Fruit fly (Drosophila melanogaster) whole organism, wandering third instar larva: ENCODE data around the gene aay.

Source experiments
- Hr78 ChIP-seq: fragments of >200 bp; optimal IDR thresholded peaks from 2 replicates; lab custom pipeline; 2017; ENCODE audit warnings: missing biosample characterization, missing genetic modification characterization
- br ChIP-seq: fragments of 200-800 bp; sonication (Bioruptor generic); optimal IDR thresholded peaks from 2 replicates; lab custom pipeline; 2016; ENCODE audit warnings: missing biosample characterization, missing genetic modification characterization
- jim ChIP-seq: fragments of 175-275, 200-325 bp; sonication (Bioruptor generic); optimal IDR thresholded peaks from 2 replicates; lab custom pipeline; 2016; ENCODE audit warnings: missing biosample characterization, mild to moderate bottlenecking, missing genetic modification characterization

- TF ChIP-seq Hr78 (GFP tag; lab: Kevin White, UChicago) = no peak
- TF ChIP-seq br = no peak
- no peak for TF ChIP-seq jim (GFP tag; lab: Kevin White, UChicago)
Measured at dm6 chr3L:9384445-9385079, 38.5 kb upstream of the aay start.
